Fruit fly (Drosophila melanogaster): ENCODE results near the gene CG42870.

Gene CG42870

DNA sequence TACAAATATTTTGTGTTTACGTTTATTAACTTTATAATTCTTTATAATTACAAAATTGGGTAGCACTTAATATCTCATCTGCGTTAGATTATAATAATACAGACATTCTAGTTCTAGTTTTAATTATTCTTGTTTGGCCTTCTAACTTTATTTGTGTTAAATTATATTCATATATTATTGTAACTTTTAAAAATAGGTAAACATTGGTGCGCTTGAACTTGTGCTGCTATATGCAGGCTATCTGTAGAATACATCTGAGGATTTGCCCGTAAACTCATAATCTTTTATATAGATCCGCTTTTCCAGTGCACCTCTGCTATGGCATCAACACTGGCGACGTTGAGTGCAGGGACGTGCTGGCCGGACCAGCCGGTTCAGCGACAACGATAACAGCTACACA lies 14.7 kb downstream of the CG42870 start:
- TF ChIP-seq psq (optimal IDR thresholded peaks at IDR 0.05) (no peak), ttk (optimal IDR thresholded peaks at IDR 0.05) (no peak), insv (optimal IDR thresholded peaks at IDR 0.05) (no peak), Sin3A (optimal IDR thresholded peaks at IDR 0.05) (no peak), h (optimal IDR thresholded peaks at IDR 0.05) (no peak), Myc (optimal IDR thresholded peaks at IDR 0.05) (no peak)

DNA sequence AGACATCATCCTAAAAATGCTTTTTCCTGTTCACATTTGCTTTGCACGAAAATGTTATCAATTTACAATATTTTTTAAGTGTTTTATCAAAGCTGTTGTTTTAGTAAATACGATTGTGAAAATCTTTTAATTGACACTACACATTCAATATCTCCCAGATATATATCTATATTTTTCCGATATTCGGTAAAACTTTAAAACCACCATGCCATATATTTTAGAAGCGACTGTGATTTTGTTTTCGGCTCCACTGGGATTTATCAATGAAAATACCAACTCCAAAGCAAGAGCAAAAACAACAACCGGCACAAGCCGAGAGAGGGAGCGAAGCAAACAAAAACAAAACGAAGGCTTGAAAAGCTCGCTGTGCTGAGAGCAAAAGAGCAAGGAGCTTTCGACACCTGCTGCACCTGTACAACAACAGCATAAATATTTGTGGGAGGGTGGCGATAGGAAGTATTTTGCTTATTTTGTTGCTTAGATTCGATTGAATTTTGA lies 17.2 kb downstream of the CG42870 start:
- TF ChIP-seq Myc (optimal IDR thresholded peaks at IDR 0.05) (no peak), ttk (optimal IDR thresholded peaks at IDR 0.05) (no peak), psq (optimal IDR thresholded peaks at IDR 0.05) (no peak), Sin3A (optimal IDR thresholded peaks at IDR 0.05) (no peak), insv (optimal IDR thresholded peaks at IDR 0.05) (no peak), h (optimal IDR thresholded peaks at IDR 0.05) (no peak)

DNA sequence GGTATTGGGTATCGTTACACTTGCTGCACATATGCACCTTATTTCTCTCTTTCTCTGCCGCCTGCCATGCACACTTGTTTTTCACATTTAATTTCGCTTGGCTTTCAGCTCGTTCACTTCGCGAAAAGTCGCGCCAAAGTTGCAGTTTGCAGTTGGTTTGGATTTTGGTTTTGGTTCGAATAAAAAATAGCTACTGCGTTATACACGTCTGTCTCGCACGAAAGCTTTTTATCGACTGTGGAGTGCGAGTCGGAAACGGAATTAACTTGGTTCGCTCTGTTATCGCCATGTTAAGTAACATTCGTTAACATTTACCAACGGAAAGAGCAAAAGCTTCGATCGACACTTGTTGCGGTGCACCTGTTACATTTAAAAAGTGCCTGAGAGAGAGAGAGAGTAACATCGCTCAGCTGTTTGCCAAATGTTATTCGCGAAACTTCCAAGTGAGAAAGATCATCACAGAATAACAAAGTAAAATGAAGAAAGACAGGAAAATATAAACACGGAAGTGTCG lies 17.7 kb downstream of the CG42870 start, which contains the start of gene CG31176:
Gene CG31176 (minus strand): TSS at position 241 of the 514 bp plus-strand sequence.
- no peak for TF ChIP-seq psq (optimal IDR thresholded peaks at IDR 0.05)
- no peak for TF ChIP-seq h (optimal IDR thresholded peaks at IDR 0.05)
- TF ChIP-seq insv (optimal IDR thresholded peaks at IDR 0.05) = no peak
- no peak for TF ChIP-seq ttk (optimal IDR thresholded peaks at IDR 0.05)
- TF ChIP-seq Myc (optimal IDR thresholded peaks at IDR 0.05) = no peak
- TF ChIP-seq Sin3A (optimal IDR thresholded peaks at IDR 0.05) = no peak

DNA sequence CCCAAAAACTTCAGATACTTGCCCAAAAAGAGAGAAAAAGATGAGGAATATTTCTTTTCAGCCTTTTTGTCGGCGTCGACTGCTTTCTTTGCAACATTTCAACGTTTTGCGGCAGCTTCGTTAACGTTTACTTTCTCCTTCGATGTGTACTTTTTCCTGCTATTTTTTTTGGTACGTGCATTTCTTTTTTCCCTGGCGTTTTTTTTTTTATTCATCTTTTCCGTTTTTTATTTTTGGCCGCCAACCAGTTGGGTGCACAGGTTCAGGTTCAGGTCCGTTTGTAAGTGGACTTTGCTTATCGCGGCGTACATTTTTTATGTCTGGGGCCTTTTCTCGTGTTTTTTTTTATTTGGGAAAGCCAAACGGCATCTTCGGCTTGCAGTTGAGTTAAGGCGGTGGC lies 32.7 kb downstream of the CG42870 start:
- no peak for TF ChIP-seq Sin3A (optimal IDR thresholded peaks at IDR 0.05)
- TF ChIP-seq h (optimal IDR thresholded peaks at IDR 0.05) = no peak

DNA sequence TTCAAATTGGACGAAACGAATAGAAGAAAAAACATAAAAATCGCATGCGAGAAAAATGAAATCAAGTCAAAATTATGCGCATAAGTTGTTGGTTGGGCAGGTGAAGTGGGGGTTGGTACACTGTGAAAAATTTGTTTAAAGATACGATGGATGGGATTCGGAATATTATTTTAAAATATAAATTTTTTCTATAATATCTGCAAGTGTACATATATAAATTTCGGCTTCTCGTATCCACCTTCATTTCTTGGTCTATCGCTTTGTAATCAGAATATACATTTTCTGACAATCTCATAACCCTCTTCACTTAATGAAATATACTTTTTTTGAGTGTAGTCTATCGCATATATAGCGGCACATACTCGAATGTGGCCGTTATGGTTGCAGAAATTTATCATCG lies 33.8 kb downstream of the CG42870 start:
- TF ChIP-seq Myc (optimal IDR thresholded peaks at IDR 0.05) (no peak), insv (optimal IDR thresholded peaks at IDR 0.05) (no peak), ttk (optimal IDR thresholded peaks at IDR 0.05) (no peak), Sin3A (optimal IDR thresholded peaks at IDR 0.05) (no peak), psq (optimal IDR thresholded peaks at IDR 0.05) (no peak), h (optimal IDR thresholded peaks at IDR 0.05) (no peak)

DNA sequence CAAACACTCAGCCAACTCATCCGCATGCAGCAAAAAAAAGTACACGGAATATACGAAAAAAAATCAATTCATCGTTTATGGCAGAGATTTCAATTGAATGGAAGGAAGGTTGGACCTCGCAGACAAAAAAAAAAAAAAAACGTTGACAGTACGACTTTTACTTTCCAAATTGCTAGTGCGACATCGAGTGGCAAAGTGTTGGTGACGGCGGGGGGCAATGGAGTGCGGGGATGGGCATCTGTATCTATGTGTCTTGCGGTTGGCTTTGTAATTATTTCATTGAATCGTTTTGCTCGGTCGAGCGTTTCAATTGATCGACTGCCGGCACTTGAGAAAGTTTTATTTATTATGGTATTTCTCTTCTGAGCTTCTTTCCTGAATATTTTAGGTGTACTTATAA lies 35.6 kb downstream of the CG42870 start:
- TF ChIP-seq Sin3A (optimal IDR thresholded peaks at IDR 0.05) = no peak
- TF ChIP-seq insv (optimal IDR thresholded peaks at IDR 0.05) = no peak
- TF ChIP-seq ttk (optimal IDR thresholded peaks at IDR 0.05) = no peak
- no peak for TF ChIP-seq h (optimal IDR thresholded peaks at IDR 0.05)
- no peak for TF ChIP-seq Myc (optimal IDR thresholded peaks at IDR 0.05)
- no peak for TF ChIP-seq psq (optimal IDR thresholded peaks at IDR 0.05)

DNA sequence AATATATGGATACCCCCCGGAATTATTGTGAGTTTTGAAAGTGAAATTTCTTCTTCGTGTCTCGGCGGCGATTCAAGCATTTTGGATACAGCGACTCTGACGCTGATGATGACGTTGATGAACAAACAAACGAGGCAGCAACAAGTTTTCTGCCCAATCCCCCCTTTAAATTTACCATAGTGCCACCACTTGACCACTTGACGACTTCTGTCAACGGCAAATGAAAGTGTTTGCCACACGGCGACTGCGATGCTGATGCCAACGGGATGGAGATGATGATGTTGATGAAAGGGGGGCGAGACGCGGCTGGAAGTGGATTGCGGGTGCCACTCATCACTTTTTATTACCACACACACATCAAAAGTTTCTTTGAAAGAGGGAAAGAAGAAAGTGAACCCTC lies 36.7 kb downstream of the CG42870 start:
- TF ChIP-seq psq (optimal IDR thresholded peaks at IDR 0.05) (no peak), Myc (optimal IDR thresholded peaks at IDR 0.05) (no peak), Sin3A (optimal IDR thresholded peaks at IDR 0.05) (no peak), h (optimal IDR thresholded peaks at IDR 0.05) (no peak), ttk (optimal IDR thresholded peaks at IDR 0.05) (no peak)

DNA sequence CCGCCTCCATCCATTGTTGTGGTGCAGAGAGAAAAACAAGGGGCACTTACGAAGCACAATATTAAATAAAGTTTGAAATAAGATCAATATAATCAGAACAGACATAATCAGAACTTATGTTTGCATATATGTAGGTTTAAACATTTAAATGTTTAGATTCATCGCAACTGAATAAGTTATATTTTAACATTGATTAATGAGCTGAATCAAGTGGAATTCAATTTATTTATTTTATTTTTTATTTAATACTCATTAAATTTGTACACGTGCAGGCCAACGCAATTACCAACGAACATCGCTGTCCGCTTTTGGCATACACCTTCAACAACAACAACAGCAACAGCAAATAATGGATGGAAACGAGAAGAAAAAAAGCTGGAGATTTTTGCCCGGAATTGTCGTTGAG lies 38.3 kb downstream of the CG42870 start:
- no peak for TF ChIP-seq Sin3A (optimal IDR thresholded peaks at IDR 0.05)
- no peak for TF ChIP-seq insv (optimal IDR thresholded peaks at IDR 0.05)
- TF ChIP-seq psq (optimal IDR thresholded peaks at IDR 0.05) = no peak
- TF ChIP-seq Myc (optimal IDR thresholded peaks at IDR 0.05) = no peak

DNA sequence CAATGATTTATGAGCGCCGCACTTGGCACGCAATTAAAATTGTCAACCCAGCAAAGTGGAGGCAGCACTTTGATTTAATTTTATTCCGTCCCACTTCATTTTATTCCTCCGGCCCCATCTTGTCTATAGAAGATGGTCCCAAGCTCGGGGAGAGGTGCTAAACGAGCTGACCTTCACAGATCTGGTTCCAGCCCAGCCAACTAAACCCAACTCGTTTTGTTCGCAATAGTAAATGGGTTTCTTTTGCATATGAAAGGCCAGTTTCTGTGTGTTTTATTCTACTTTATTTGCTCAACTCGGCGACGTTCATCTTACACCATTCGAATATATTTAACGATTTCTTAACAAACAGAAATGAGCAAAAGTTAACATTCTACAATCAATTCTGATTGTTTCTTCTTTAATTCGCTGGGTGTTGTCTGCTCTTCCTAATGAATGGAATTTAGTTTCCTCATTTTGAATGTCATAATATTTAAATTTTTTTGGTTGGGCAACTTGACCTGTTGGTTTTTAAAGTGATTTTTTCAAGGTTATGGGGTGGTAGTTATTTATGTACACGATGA lies 44.0 kb downstream of the CG42870 start:
- TF ChIP-seq Myc (optimal IDR thresholded peaks at IDR 0.05) = no peak
- no peak for TF ChIP-seq psq (optimal IDR thresholded peaks at IDR 0.05)
- no peak for TF ChIP-seq Sin3A (optimal IDR thresholded peaks at IDR 0.05)
- no peak for TF ChIP-seq ttk (optimal IDR thresholded peaks at IDR 0.05)
- no peak for TF ChIP-seq insv (optimal IDR thresholded peaks at IDR 0.05)
- TF ChIP-seq h (optimal IDR thresholded peaks at IDR 0.05) = no peak

DNA sequence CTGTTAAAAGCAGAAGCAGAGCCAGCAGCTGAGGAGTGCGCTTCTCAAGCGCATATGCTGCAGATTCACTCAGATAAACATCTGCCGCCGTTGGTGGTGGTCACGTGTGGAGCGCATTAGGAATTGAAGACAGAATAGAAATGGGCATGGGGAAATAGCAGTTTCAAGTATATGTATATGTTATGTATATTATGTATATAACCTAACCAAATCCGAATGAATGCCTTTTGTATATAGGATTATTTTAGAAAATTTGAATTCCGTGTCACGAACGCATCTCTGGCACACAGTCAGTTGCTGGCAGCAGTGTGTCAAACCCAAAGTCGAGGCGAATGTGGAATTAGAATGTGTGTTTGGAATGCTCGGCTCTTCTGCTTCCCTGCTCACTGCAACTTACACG lies 46.0 kb downstream of the CG42870 start:
- no peak for TF ChIP-seq Sin3A (optimal IDR thresholded peaks at IDR 0.05)
- TF ChIP-seq h (optimal IDR thresholded peaks at IDR 0.05) = no peak
- TF ChIP-seq ttk (optimal IDR thresholded peaks at IDR 0.05) = no peak
- no peak for TF ChIP-seq Myc (optimal IDR thresholded peaks at IDR 0.05)
- TF ChIP-seq insv (optimal IDR thresholded peaks at IDR 0.05) = no peak
- no peak for TF ChIP-seq psq (optimal IDR thresholded peaks at IDR 0.05)

DNA sequence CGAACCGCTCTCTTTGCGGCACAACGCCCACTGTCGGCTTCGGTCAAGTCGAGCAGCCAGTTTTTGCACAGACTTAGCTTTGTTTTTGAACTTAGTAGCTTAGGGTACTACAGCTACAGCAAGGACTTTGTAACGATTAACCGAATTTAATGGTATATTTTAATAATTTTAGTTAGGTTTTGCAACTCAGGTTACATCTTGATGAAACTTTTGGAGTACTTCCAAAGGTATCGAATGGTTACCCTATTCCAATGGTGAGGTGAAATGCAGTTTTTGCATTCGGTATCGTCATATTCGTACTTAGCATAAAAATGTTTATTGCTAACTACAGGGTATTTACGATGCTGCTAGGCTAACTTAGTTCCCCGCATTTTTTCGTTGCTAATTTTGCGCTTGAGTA lies 48.6 kb downstream of the CG42870 start:
- no peak for TF ChIP-seq ttk (optimal IDR thresholded peaks at IDR 0.05)
- TF ChIP-seq insv (optimal IDR thresholded peaks at IDR 0.05) = no peak
- TF ChIP-seq Myc (optimal IDR thresholded peaks at IDR 0.05) = no peak
- TF ChIP-seq Sin3A (optimal IDR thresholded peaks at IDR 0.05) = no peak
- TF ChIP-seq psq (optimal IDR thresholded peaks at IDR 0.05) = no peak
- TF ChIP-seq h (optimal IDR thresholded peaks at IDR 0.05) = no peak

DNA sequence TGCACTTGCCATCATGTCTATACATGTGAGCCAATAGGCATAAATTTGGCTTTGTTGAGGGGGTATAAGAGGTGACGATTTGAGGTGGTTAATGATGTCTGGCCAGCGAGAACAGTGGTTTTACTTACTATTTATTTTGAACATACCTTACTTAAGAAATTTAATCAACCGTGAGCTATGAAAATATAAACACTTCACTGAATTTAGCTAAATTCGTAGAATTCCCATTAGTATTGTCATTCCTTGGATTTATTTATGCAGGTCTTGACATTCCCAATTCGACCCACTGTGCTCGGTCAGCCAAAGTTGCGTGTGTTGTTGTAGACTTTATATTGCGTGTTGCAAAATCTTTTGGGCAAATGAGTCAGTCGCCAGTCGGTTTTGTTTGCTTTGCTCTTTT lies 49.3 kb downstream of the CG42870 start:
- no peak for TF ChIP-seq h (optimal IDR thresholded peaks at IDR 0.05)
